Worm (Caenorhabditis elegans): ENCODE data around the gene scvp-1.

scvp-1 gene

DNA sequence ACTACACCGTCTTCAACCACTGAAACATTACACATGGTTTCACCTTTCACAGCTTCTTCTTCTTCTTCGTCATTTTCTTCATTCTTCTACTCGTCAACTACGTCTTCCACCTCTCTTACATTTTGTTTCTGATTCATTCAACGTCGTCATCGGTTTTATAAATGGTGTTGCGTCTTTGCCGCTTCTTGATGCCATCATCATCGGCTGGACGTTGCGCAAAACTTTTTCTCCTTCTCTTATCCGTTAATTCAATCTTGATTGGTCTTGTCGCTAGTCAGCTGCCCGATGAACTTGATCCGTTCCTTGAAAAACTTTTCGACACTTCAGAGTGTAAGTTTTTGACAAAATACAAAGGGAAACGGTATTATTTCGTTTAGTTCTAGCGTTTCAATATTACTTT lies 32.5 kb downstream of the scvp-1 start:
- no peak for TF ChIP-seq F10B5.3 (tag; optimal IDR thresholded peaks at IDR 0.05)
- TF ChIP-seq unc-62 (GFP tag; optimal IDR thresholded peaks at IDR 0.05 in 1 of 2): peak in 1 of 2 experiments; percentile 29
- TF ChIP-seq unc-62 (tag; optimal IDR thresholded peaks at IDR 0.05): no peak

ce11 chrV:10898107-10898506 lies 33.0 kb downstream of the scvp-1 start, which contains the start of gene F32D8.7:
F32D8.7 (plus strand) TSS chrV:10898435.
- TF ChIP-seq ZK546.5 (tag; optimal IDR thresholded peaks at IDR 0.05) (no peak), aha-1 (tag) (peak; percentile 81), Y105C5A.15 (GFP tag; IDR thresholded peaks at IDR 0.05) (no peak), nhr-28 (tag; optimal IDR thresholded peaks at IDR 0.05) (peak; percentile 10), jun-1 (tag; optimal IDR thresholded peaks at IDR 0.05) (no peak), lin-1 (GFP tag; IDR thresholded peaks at IDR 0.05) (no peak), snpc-1.2 (GFP tag; IDR thresholded peaks at IDR 0.05) (no peak), unc-62 (GFP tag; optimal IDR thresholded peaks at IDR 0.05 in 1 of 2) (peak in 1 of 2 experiments; percentile 90), unc-62 (tag; optimal IDR thresholded peaks at IDR 0.05) (no peak)

- TF ChIP-seq nhr-42 (GFP tag; IDR thresholded peaks at IDR 0.05) (peak; percentile 97), attf-4 (tag; optimal IDR thresholded peaks at IDR 0.05) (peak; percentile 39), tag-97 (GFP tag; IDR thresholded peaks at IDR 0.05) (0 out of 2 replicates have a peak, but pooled peaks have one; percentile 79), T20F7.1 (GFP tag; optimal IDR thresholded peaks at IDR 0.05) (peak; percentile 94), aha-1 (tag) (peak; percentile 100), spr-1 (tag; optimal IDR thresholded peaks at IDR 0.05) (peak; percentile 95), aly-2 (tag; optimal IDR thresholded peaks at IDR 0.05) (no peak), mxl-2 (GFP tag; conservative IDR thresholded peaks at IDR 0.05) (peak; percentile 83), snpc-1.2 (GFP tag; IDR thresholded peaks at IDR 0.05) (no peak; the same call in 1 of the 2 replicates), zfp-3 (GFP tag; conservative IDR thresholded peaks at IDR 0.05) (peak; percentile 98), dmd-9 (GFP tag; IDR thresholded peaks at IDR 0.05) (peak; percentile 84), mes-2 (tag; optimal IDR thresholded peaks at IDR 0.05; ENCODE audit: poor library complexity, severe bottlenecking) (peak; percentile 99), nhr-77 (tag; optimal IDR thresholded peaks at IDR 0.05) (peak; percentile 98), mep-1 (tag; optimal IDR thresholded peaks at IDR 0.05) (peak; percentile 99), Y105C5A.15 (GFP tag; IDR thresholded peaks at IDR 0.05) (no peak), ceh-62 (tag; optimal IDR thresholded peaks at IDR 0.05) (no peak), F49E8.2 (tag; optimal IDR thresholded peaks at IDR 0.05; ENCODE audit: borderline replicate concordance) (peak; percentile 97), nhr-48 (tag; optimal IDR thresholded peaks at IDR 0.05) (peak; percentile 96), mdt-29 (GFP tag; IDR thresholded peaks at IDR 0.05) (peak; percentile 97), hlh-30 (tag; optimal IDR thresholded peaks at IDR 0.05; ENCODE audit: insufficient read depth) (peak; percentile 94), nhr-111 (GFP tag; optimal IDR thresholded peaks at IDR 0.05) (no peak), egl-43 (GFP tag; IDR thresholded peaks at IDR 0.05) (peak; percentile 94), unc-62 (GFP tag; optimal IDR thresholded peaks at IDR 0.05 in 1 of 2) (peak in 1 of 2 experiments; percentile 99), unc-62 (tag; optimal IDR thresholded peaks at IDR 0.05) (peak; percentile 80), ceh-32 (tag; optimal IDR thresholded peaks at IDR 0.05; ENCODE audit: poor library complexity) (peak; percentile 87), jun-1 (tag; optimal IDR thresholded peaks at IDR 0.05) (peak; percentile 93), ztf-7 (tag; optimal IDR thresholded peaks at IDR 0.05) (peak; percentile 92), nhr-41 (GFP tag; IDR thresholded peaks at IDR 0.05) (peak; percentile 97), set-16 (GFP tag; IDR thresholded peaks at IDR 0.05) (peak; percentile 68), unc-39 (tag; optimal IDR thresholded peaks at IDR 0.05) (peak; percentile 13), lsy-2 (tag; optimal IDR thresholded peaks at IDR 0.05) (peak; percentile 93 to 98), R02D3.7 (tag; optimal IDR thresholded peaks at IDR 0.05) (peak; percentile 1), madf-9 (GFP tag; conservative IDR thresholded peaks at IDR 0.05) (peak; percentile 85), nhr-28 (tag; optimal IDR thresholded peaks at IDR 0.05) (peak; percentile 97), lin-29 (GFP tag; IDR thresholded peaks at IDR 0.05) (peak; percentile 88), lin-38 (GFP tag; IDR thresholded peaks at IDR 0.05) (peak; percentile 98), ceh-82 (tag; optimal IDR thresholded peaks at IDR 0.05) (no peak), mdl-1 (tag; optimal IDR thresholded peaks at IDR 0.05) (peak; percentile 68 to 85), Y5F2A.4 (GFP tag; optimal IDR thresholded peaks at IDR 0.05) (peak; percentile 67), dmd-6 (GFP tag; IDR thresholded peaks at IDR 0.05) (peak; percentile 99), F44E2.7 (GFP tag; IDR thresholded peaks at IDR 0.05) (0 out of 2 replicates have a peak, but pooled peaks have one; percentile 35), F10B5.3 (tag; optimal IDR thresholded peaks at IDR 0.05) (peak; percentile 93), hif-1 (tag; optimal IDR thresholded peaks at IDR 0.05) (peak; percentile 67 to 94)
Measured at ce11 chrV:10897172-10897571, 33.9 kb downstream of the scvp-1 start.
